Fruit fly (Drosophila melanogaster) whole organism, embryonic: Measurements from ENCODE around the gene CG5103.

ENCODE experiments used
- Ada2b ChIP-seq: fragments of 200-800 bp; sonication (Bioruptor generic); IDR thresholded peaks from 2 replicates; pipeline ENCODE4 v1.3.6; 2022; ENCODE audit warnings: missing biosample characterization, missing genetic modification characterization
- Asciz ChIP-seq: fragments of 200-800 bp; sonication (Bioruptor generic); optimal IDR thresholded peaks from 2 replicates; lab custom pipeline; 2017; ENCODE audit warnings: missing biosample characterization, mild to moderate bottlenecking, missing genetic modification characterization, missing genetic modification reagents
- Atf-2 ChIP-seq: fragments of 200-800 bp; sonication (Bioruptor generic); optimal IDR thresholded peaks from 2 replicates; lab custom pipeline; 2016; ENCODE audit warnings: missing biosample characterization, missing genetic modification characterization
- Bdp1 ChIP-seq: fragments of 200-800 bp; sonication (Bioruptor generic); optimal IDR thresholded peaks from 3 replicates; lab custom pipeline; 2016; ENCODE audit warnings: missing biosample characterization, missing genetic modification characterization
- BtbVII ChIP-seq: fragments of 200-800 bp; sonication (Bioruptor generic); optimal IDR thresholded peaks from 3 replicates; lab custom pipeline; 2017; ENCODE audit warnings: missing biosample characterization, mild to moderate bottlenecking, missing genetic modification characterization
- Bteb2 ChIP-seq: fragments of 200-800 bp; sonication (Bioruptor generic); optimal IDR thresholded peaks from 2 replicates; lab custom pipeline; 2016; ENCODE audit warnings: missing biosample characterization, missing genetic modification characterization
- CG10209 ChIP-seq: fragments of 200-800 bp; sonication (Bioruptor generic); optimal IDR thresholded peaks from 3 replicates; lab custom pipeline; 2017; ENCODE audit warnings: missing biosample characterization, mild to moderate bottlenecking, missing genetic modification characterization, missing genetic modification reagents
- CG10274 ChIP-seq: fragments of 200-800 bp; sonication (Bioruptor generic); optimal IDR thresholded peaks from 3 replicates; lab custom pipeline; 2017; ENCODE audit warnings: missing biosample characterization, mild to moderate bottlenecking, missing genetic modification characterization
- CG10462 ChIP-seq: fragments of 200-800 bp; sonication (Bioruptor generic); optimal IDR thresholded peaks from 2 replicates; lab custom pipeline; 2016; ENCODE audit warnings: missing biosample characterization, missing genetic modification characterization
- CG12104 ChIP-seq: fragments of 200-800 bp; sonication (Bioruptor generic); optimal IDR thresholded peaks from 3 replicates; lab custom pipeline; 2016; ENCODE audit warnings: missing biosample characterization, missing genetic modification characterization
- CG12659 ChIP-seq: fragments of 200-800 bp; sonication (Bioruptor generic); optimal IDR thresholded peaks from 3 replicates; lab custom pipeline; 2017; ENCODE audit warnings: mild to moderate bottlenecking, missing biosample characterization, missing genetic modification reagents, missing genetic modification characterization
- CG14441 ChIP-seq: fragments of 200-800 bp; sonication (Bioruptor generic); IDR thresholded peaks from 2 replicates; pipeline ENCODE4 v1.3.6; 2022; ENCODE audit warnings: missing biosample characterization, missing genetic modification characterization
- CG14667 ChIP-seq: fragments of 200-800 bp; sonication (Bioruptor generic); IDR thresholded peaks from 2 replicates; pipeline ENCODE4 v1.3.6; 2022; ENCODE audit warnings: missing biosample characterization, missing genetic modification characterization
- CG1647 ChIP-seq: fragments of 200-800 bp; sonication (Bioruptor generic); optimal IDR thresholded peaks from 3 replicates; lab custom pipeline; 2016; ENCODE audit warnings: missing biosample characterization, missing genetic modification characterization
- CG17361 ChIP-seq: fragments of 200-800 bp; sonication (Bioruptor generic); IDR thresholded peaks from 3 replicates; pipeline ENCODE4 v1.3.6; 2022; ENCODE audit warnings: missing biosample characterization, missing genetic modification characterization
- CG18599 ChIP-seq: fragments of 200-800 bp; sonication (Bioruptor generic); optimal IDR thresholded peaks from 3 replicates; lab custom pipeline; 2017; ENCODE audit warnings: missing biosample characterization, missing genetic modification characterization, mild to moderate bottlenecking, moderate library complexity, missing genetic modification reagents
- CG2116 ChIP-seq: fragments of 200-800 bp; sonication (Bioruptor generic); optimal IDR thresholded peaks from 3 replicates; lab custom pipeline; 2018; ENCODE audit warnings: missing biosample characterization, mild to moderate bottlenecking, missing genetic modification characterization
- CG31224 ChIP-seq: fragments of 200-800 bp; sonication (Bioruptor generic); IDR thresholded peaks from 2 replicates; pipeline ENCODE4 v1.3.6; 2022; ENCODE audit warnings: missing biosample characterization, missing genetic modification characterization
- CG3838 ChIP-seq: fragments of 200-800 bp; sonication (Bioruptor generic); optimal IDR thresholded peaks from 3 replicates; lab custom pipeline; 2016; ENCODE audit warnings: missing biosample characterization, missing genetic modification characterization
- CG3847 ChIP-seq: fragments of 200-800 bp; sonication (Bioruptor generic); IDR thresholded peaks from 2 replicates; pipeline ENCODE4 v1.3.6; 2022; ENCODE audit warnings: missing biosample characterization, missing genetic modification characterization
- CG5245 ChIP-seq: fragments of 200-800 bp; sonication (Bioruptor generic); optimal IDR thresholded peaks from 3 replicates; lab custom pipeline; 2016; ENCODE audit warnings: missing biosample characterization, missing genetic modification characterization
- CG6254 ChIP-seq: fragments of 200-800 bp; sonication (Bioruptor generic); optimal IDR thresholded peaks from 3 replicates; lab custom pipeline; 2017; ENCODE audit warnings: mild to moderate bottlenecking, missing biosample characterization, missing genetic modification reagents, missing genetic modification characterization
- CG6765 ChIP-seq: fragments of 200-800 bp; sonication (Bioruptor generic); optimal IDR thresholded peaks from 3 replicates; lab custom pipeline; 2017; ENCODE audit warnings: missing biosample characterization, mild to moderate bottlenecking, missing genetic modification characterization
- CG8359 ChIP-seq: fragments of 200-800 bp; sonication (Bioruptor generic); optimal IDR thresholded peaks from 2 replicates; lab custom pipeline; 2017; ENCODE audit warnings: missing biosample characterization, mild to moderate bottlenecking, missing genetic modification characterization, borderline replicate concordance
- CG8924 ChIP-seq: fragments of 200-800 bp; optimal IDR thresholded peaks from 3 replicates; lab custom pipeline; 2019; ENCODE audit warnings: missing biosample characterization, mild to moderate bottlenecking, missing genetic modification characterization, moderate library complexity
- Dip2 ChIP-seq: fragments of 200-800 bp; sonication (Bioruptor generic); IDR thresholded peaks from 2 replicates; pipeline ENCODE4 v1.3.6; 2022; ENCODE audit warnings: missing biosample characterization, missing genetic modification characterization
- Doc3 ChIP-seq: fragments of 200-800 bp; sonication (Bioruptor generic); IDR thresholded peaks from 3 replicates; pipeline ENCODE4 v1.3.6; 2022; ENCODE audit warnings: missing biosample characterization, missing genetic modification characterization; ENCODE audit not compliant: partially characterized antibody
- E2f1 ChIP-seq: fragments of 200-800 bp; sonication (Bioruptor generic); IDR thresholded peaks from 2 replicates; pipeline ENCODE4 v1.3.6; 2022; ENCODE audit warnings: missing biosample characterization, missing genetic modification characterization
- Gug ChIP-seq: fragments of 200-800 bp; sonication (Bioruptor generic); IDR thresholded peaks from 4 replicates; pipeline ENCODE4 v1.3.6; 2022; ENCODE audit warnings: missing biosample characterization, missing genetic modification characterization
- Jarid2 ChIP-seq: fragments of 200-800 bp; sonication (Bioruptor generic); optimal IDR thresholded peaks from 3 replicates; lab custom pipeline; 2017; ENCODE audit warnings: mild to moderate bottlenecking, missing biosample characterization, missing genetic modification reagents, missing genetic modification characterization
- Lhr ChIP-seq: fragments of 200-800 bp; sonication (Bioruptor generic); optimal IDR thresholded peaks from 3 replicates; lab custom pipeline; 2017; ENCODE audit warnings: mild to moderate bottlenecking, missing biosample characterization, missing genetic modification reagents, missing genetic modification characterization
- Lim3 ChIP-seq: fragments of 200-800 bp; sonication (Bioruptor generic); IDR thresholded peaks from 2 replicates; pipeline ENCODE4 v1.3.6; 2022; ENCODE audit warnings: missing biosample characterization, missing genetic modification characterization
- Lpt ChIP-seq: fragments of >200 bp; optimal IDR thresholded peaks from 2 replicates; lab custom pipeline; 2018; ENCODE audit warnings: missing biosample characterization, missing genetic modification characterization
- NK7.1 ChIP-seq: fragments of 200-800 bp; sonication (Bioruptor generic); optimal IDR thresholded peaks from 3 replicates; lab custom pipeline; 2016; ENCODE audit warnings: missing biosample characterization, missing genetic modification characterization
- Opbp ChIP-seq: fragments of 200-800 bp; sonication (Bioruptor generic); IDR thresholded peaks from 3 replicates; pipeline ENCODE4 v1.3.6; 2022; ENCODE audit warnings: missing biosample characterization, missing genetic modification characterization; ENCODE audit not compliant: partially characterized antibody
- Trl ChIP-seq, 3 experiments: fragments of >200 bp in 2 of 3; fragments of 200-800 bp in 1 of 3; sonication (Bioruptor generic) in 1 of 3; optimal IDR thresholded peaks; 2 replicates in 1 of 3; 3 replicates in 2 of 3; lab custom pipeline; 2016 to 2017; ENCODE audit warnings: missing biosample characterization in 1 of 3, missing genetic modification characterization in 1 of 3
- aop ChIP-seq: fragments of 200-800 bp; sonication (Bioruptor generic); IDR thresholded peaks from 2 replicates; pipeline ENCODE4 v1.3.6; 2022; ENCODE audit warnings: missing biosample characterization, missing genetic modification characterization
- bowl ChIP-seq: fragments of 200-800 bp; sonication (Bioruptor generic); IDR thresholded peaks from 2 replicates; pipeline ENCODE4 v1.3.6; 2022; ENCODE audit warnings: missing biosample characterization, missing genetic modification characterization
- ewg ChIP-seq: fragments of 200-800 bp; sonication (Bioruptor generic); optimal IDR thresholded peaks from 3 replicates; lab custom pipeline; 2017; ENCODE audit warnings: mild to moderate bottlenecking, missing biosample characterization, missing genetic modification reagents, missing genetic modification characterization
- fd96Cb ChIP-seq: fragments of 200-800 bp; sonication (Bioruptor generic); optimal IDR thresholded peaks from 2 replicates; lab custom pipeline; 2018; ENCODE audit warnings: missing biosample characterization, mild to moderate bottlenecking, missing genetic modification characterization, moderate library complexity
- gfzf ChIP-seq: fragments of 200-800 bp; sonication (Bioruptor generic); optimal IDR thresholded peaks from 2 replicates; lab custom pipeline; 2016; ENCODE audit warnings: missing biosample characterization, mild to moderate bottlenecking, missing genetic modification characterization, moderate library complexity
- gt ChIP-seq: fragments of 200-800 bp; sonication (Bioruptor generic); IDR thresholded peaks from 2 replicates; pipeline ENCODE4 v1.3.6; 2022; ENCODE audit warnings: missing biosample characterization, missing genetic modification characterization
- lola ChIP-seq, 3 experiments: fragments of >200 bp in 2 of 3; fragments of 200-800 bp in 1 of 3; sonication (Bioruptor generic) in 1 of 3; optimal IDR thresholded peaks; 2 replicates each; lab custom pipeline; 2017 to 2019; ENCODE audit warnings: missing biosample characterization in 3 of 3, missing genetic modification characterization in 3 of 3, mild to moderate bottlenecking in 1 of 3, moderate library complexity in 1 of 3
- nmo ChIP-seq: fragments of 200-800 bp; sonication (Bioruptor generic); optimal IDR thresholded peaks from 2 replicates; lab custom pipeline; 2018; ENCODE audit warnings: missing biosample characterization, mild to moderate bottlenecking, missing genetic modification characterization, moderate library complexity
- pan ChIP-seq, 4 experiments: fragments of >200 bp in 3 of 4; fragments of 200-800 bp in 1 of 4; sonication (Bioruptor generic) in 1 of 4; optimal IDR thresholded peaks in 3 of 4; IDR thresholded peaks in 1 of 4; 2 replicates each; pipeline versions ENCODE4 v1.3.6 to Lab custom; 2017 to 2022; ENCODE audit warnings: missing biosample characterization in 2 of 4, missing genetic modification characterization in 2 of 4, mixed read lengths in 1 of 4
- seq ChIP-seq: fragments of 200-800 bp; sonication (Bioruptor generic); IDR thresholded peaks from 2 replicates; pipeline ENCODE4 v1.3.6; 2022; ENCODE audit warnings: missing biosample characterization, missing genetic modification characterization
- so ChIP-seq: fragments of 200-800 bp; sonication (Bioruptor generic); IDR thresholded peaks from 3 replicates; pipeline ENCODE4 v1.3.6; 2022; ENCODE audit warnings: missing biosample characterization, missing genetic modification characterization
- tap ChIP-seq: fragments of 200-800 bp; optimal IDR thresholded peaks from 3 replicates; lab custom pipeline; 2019; ENCODE audit warnings: missing biosample characterization, mild to moderate bottlenecking, missing genetic modification characterization, moderate library complexity
- vfl ChIP-seq: fragments of 200-800 bp; sonication (Bioruptor generic); optimal IDR thresholded peaks from 2 replicates; lab custom pipeline; 2016; ENCODE audit warnings: missing biosample characterization, missing genetic modification characterization

Gene CG5103

DNA sequence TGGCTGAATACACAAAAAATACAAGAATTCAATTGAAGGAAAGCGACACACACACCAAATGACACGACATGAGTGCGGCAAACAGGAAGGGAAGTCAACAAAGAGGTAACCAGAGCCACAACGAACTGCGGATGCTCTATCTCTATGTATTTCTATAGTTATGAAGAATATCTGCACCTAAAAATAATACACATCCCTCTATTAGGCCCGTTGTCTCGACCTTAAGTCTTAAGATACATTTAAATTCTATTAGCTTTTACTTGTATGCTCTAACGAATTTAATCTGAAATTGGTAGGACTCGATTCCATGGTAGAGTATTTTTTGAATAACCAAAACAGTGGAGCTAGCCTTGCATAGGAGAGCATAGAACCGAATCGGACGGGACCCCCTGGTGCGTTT lies 12.8 kb downstream of the CG5103 start (continued):
- TF ChIP-seq CG12659 (GFP tag; lab: Kevin White, UChicago), result peak; percentile 82
- TF ChIP-seq Atf-2 (GFP tag; lab: Kevin White, UChicago), result peak; percentile 86
- TF ChIP-seq CG12104 (GFP tag; lab: Kevin White, UChicago), result peak; percentile 66
- TF ChIP-seq aop (GFP tag; lab: Robert Waterston, UW), result peak; percentile 75; the same call in 1 of the 2 replicates
- peak; percentile 94 for TF ChIP-seq CG17361
- TF ChIP-seq CG2116 (GFP tag; lab: Kevin White, UChicago), result peak; percentile 56
- TF ChIP-seq nmo (GFP tag; lab: Kevin White, UChicago), result peak; percentile 96
- peak; percentile 57; the same call in 1 of the 2 replicates for TF ChIP-seq CG14441 (GFP tag; lab: Robert Waterston, UW)
- peak; percentile 89 for TF ChIP-seq E2f1
- TF ChIP-seq lola (GFP tag; optimal IDR thresholded peaks at IDR 0.05; lab: Kevin White, UChicago), result peak in 1 of 3 experiments; percentile 98
- peak; percentile 79 for TF ChIP-seq seq (GFP tag; lab: Robert Waterston, UW)
- peak; percentile 72 for TF ChIP-seq CG3838 (GFP tag; lab: Kevin White, UChicago)
- no peak for TF ChIP-seq Dip2 (GFP tag; lab: Robert Waterston, UW)
- TF ChIP-seq ewg (GFP tag; lab: Kevin White, UChicago), result peak; percentile 80
- TF ChIP-seq CG5245 (GFP tag; lab: Kevin White, UChicago), result peak; percentile 89
- peak; percentile 77 for TF ChIP-seq Bdp1 (GFP tag; lab: Kevin White, UChicago)
- TF ChIP-seq CG14667 (GFP tag; lab: Robert Waterston, UW), result peak; percentile 86
- TF ChIP-seq Opbp (GFP tag; lab: Robert Waterston, UW), result no peak
- no peak for TF ChIP-seq Trl (optimal IDR thresholded peaks at IDR 0.05; lab: Kevin White, UChicago)
- peak; percentile 92 for TF ChIP-seq Trl (GFP tag; optimal IDR thresholded peaks at IDR 0.05; lab: Kevin White, UChicago)
- TF ChIP-seq Lpt (GFP tag; lab: Kevin White, UChicago), result no peak
- peak; percentile 58 for TF ChIP-seq Asciz
- peak; percentile 92 for TF ChIP-seq fd96Cb (tag; lab: Kevin White, UChicago)
- TF ChIP-seq bowl (GFP tag; lab: Robert Waterston, UW), result no peak
- TF ChIP-seq CG6254 (GFP tag; lab: Kevin White, UChicago), result peak; percentile 93
- TF ChIP-seq tap, result peak; percentile 84
- TF ChIP-seq Jarid2 (GFP tag; lab: Kevin White, UChicago), result peak; percentile 53
- TF ChIP-seq CG1647 (GFP tag; lab: Kevin White, UChicago), result peak; percentile 82
- peak; percentile 80 for TF ChIP-seq so (GFP tag; lab: Robert Waterston, UW)
- TF ChIP-seq Bteb2 (GFP tag; lab: Kevin White, UChicago), result peak; percentile 55
- peak; percentile 60; the same call in 1 of the 2 replicates for TF ChIP-seq gt (GFP tag; lab: Robert Waterston, UW)
- peak; percentile 88 for TF ChIP-seq CG10462
- no peak for TF ChIP-seq CG6765 (GFP tag; lab: Kevin White, UChicago)
- peak; percentile 76; the same call in 1 of the 2 replicates for TF ChIP-seq CG3847 (GFP tag; lab: Robert Waterston, UW)
- peak; percentile 57 for TF ChIP-seq BtbVII (GFP tag; lab: Kevin White, UChicago)
- TF ChIP-seq Gug, result peak; percentile 80; the same call in 3 of the 4 replicates
- TF ChIP-seq CG18599 (GFP tag; lab: Kevin White, UChicago), result peak; percentile 74
- peak; percentile 84 for TF ChIP-seq CG10274
- TF ChIP-seq vfl (GFP tag; lab: Kevin White, UChicago), result peak; percentile 19
- no peak for TF ChIP-seq pan (optimal IDR thresholded peaks at IDR 0.05; lab: Kevin White, UChicago)
- peak in 1 of 2 experiments; percentile 80 for TF ChIP-seq pan (GFP tag; optimal IDR thresholded peaks at IDR 0.05 in 1 of 2, IDR thresholded peaks at IDR 0.05 in 1 of 2)
- peak; percentile 42; the same call in 1 of the 2 replicates for TF ChIP-seq Lim3 (GFP tag; lab: Robert Waterston, UW)
- peak; percentile 86 for TF ChIP-seq NK7.1 (GFP tag; lab: Kevin White, UChicago)
- peak; percentile 72 for TF ChIP-seq Ada2b (GFP tag; lab: Robert Waterston, UW)
- peak; percentile 81 for TF ChIP-seq Lhr (GFP tag; lab: Kevin White, UChicago)
- peak; percentile 44; the same call in 1 of the 2 replicates for TF ChIP-seq CG31224 (GFP tag; lab: Robert Waterston, UW)
- no peak for TF ChIP-seq Doc3 (GFP tag; lab: Robert Waterston, UW)
- peak; percentile 10 for TF ChIP-seq gfzf (GFP tag; lab: Kevin White, UChicago)
- TF ChIP-seq CG8359 (GFP tag; lab: Kevin White, UChicago), result peak; percentile 84
- peak; percentile 94 for TF ChIP-seq CG8924 (tag; lab: Kevin White, UChicago)
- TF ChIP-seq CG10209 (GFP tag; lab: Kevin White, UChicago), result peak; percentile 92
